Worm (Caenorhabditis elegans) whole organism, L1 larva: ENCODE data around the gene nhr-131.

ENCODE experiments used
- C04F5.9 ChIP-seq: sonication (generic microtip); optimal IDR thresholded peaks from 2 replicates; lab custom pipeline; 2016; ENCODE audit warnings: missing genetic modification characterization, missing compliant biosample characterization
- C16A3.4 ChIP-seq: fragments of 150-350 bp; optimal IDR thresholded peaks from 2 replicates; lab custom pipeline; 2014; ENCODE audit warnings: missing biosample characterization, missing genetic modification characterization
- C34B4.2 ChIP-seq: sonication (generic microtip); optimal IDR thresholded peaks from 2 replicates; lab custom pipeline; 2017; ENCODE audit warnings: mild to moderate bottlenecking, missing genetic modification characterization, missing compliant biosample characterization
- Y116A8C.19 ChIP-seq: sonication (generic microtip); optimal IDR thresholded peaks from 2 replicates; lab custom pipeline; 2016; ENCODE audit warnings: missing compliant biosample characterization, missing genetic modification characterization, borderline replicate concordance
- blmp-1 ChIP-seq: fragments of 150-350 bp; optimal IDR thresholded peaks from 2 replicates; lab custom pipeline; 2014; ENCODE audit warnings: missing biosample characterization, missing genetic modification characterization
- ceh-88 ChIP-seq: fragments of 200-800 bp; sonication (Bioruptor generic); IDR thresholded peaks from 2 replicates; pipeline ENCODE4 v1.3.6; 2022; ENCODE audit warnings: missing genetic modification characterization, missing compliant biosample characterization
- ceh-90 ChIP-seq: sonication (generic microtip); optimal IDR thresholded peaks from 2 replicates; lab custom pipeline; 2016; ENCODE audit warnings: missing genetic modification characterization, missing compliant biosample characterization
- ces-1 ChIP-seq: fragments of 150-350 bp; optimal IDR thresholded peaks from 2 replicates; lab custom pipeline; 2014; ENCODE audit warnings: missing biosample characterization, missing genetic modification reagents, missing genetic modification characterization
- efl-1 ChIP-seq, 4 experiments: fragments of 150-350 bp; optimal IDR thresholded peaks in 3 of 4; peaks in 1 of 4; 1 replicate in 1 of 4; 2 replicates in 3 of 4; lab custom pipeline; 2014; ENCODE audit warnings: missing biosample characterization in 2 of 4, missing genetic modification characterization in 2 of 4, missing genetic modification reagents in 2 of 4
- efl-3 ChIP-seq: fragments of 200-800 bp; sonication (Bioruptor generic); optimal IDR thresholded peaks from 2 replicates; lab custom pipeline; 2018; ENCODE audit warnings: mild to moderate bottlenecking, missing genetic modification characterization, missing compliant biosample characterization
- elt-2 ChIP-seq: sonication (generic microtip); optimal IDR thresholded peaks from 2 replicates; lab custom pipeline; 2016; ENCODE audit warnings: missing genetic modification characterization, mild to moderate bottlenecking, inconsistent platforms, missing compliant biosample characterization, missing genetic modification reagents
- elt-3 ChIP-seq, 6 experiments: fragments of 150-350 bp in 1 of 6; sonication (generic microtip); optimal IDR thresholded peaks; 2 replicates each; lab custom pipeline; 2017 to 2018; ENCODE audit warnings: missing biosample characterization in 6 of 6, missing genetic modification characterization in 6 of 6, inconsistent platforms in 1 of 6
- fkh-4 ChIP-seq: sonication (generic microtip); optimal IDR thresholded peaks from 2 replicates; lab custom pipeline; 2016; ENCODE audit warnings: missing compliant biosample characterization, missing genetic modification characterization, borderline replicate concordance
- fkh-8 ChIP-seq: sonication (generic microtip); optimal IDR thresholded peaks from 2 replicates; lab custom pipeline; 2016; ENCODE audit warnings: mild to moderate bottlenecking, missing genetic modification characterization, missing compliant biosample characterization
- grh-1 ChIP-seq: fragments of 200-800 bp; sonication (Bioruptor generic); IDR thresholded peaks from 2 replicates; pipeline ENCODE4 v1.3.6; 2022; ENCODE audit warnings: missing genetic modification reagents, missing genetic modification characterization, missing compliant biosample characterization
- hlh-17 ChIP-seq: fragments of 200-800 bp; sonication (Bioruptor generic); optimal IDR thresholded peaks from 2 replicates; lab custom pipeline; 2018; ENCODE audit warnings: missing genetic modification characterization, mild to moderate bottlenecking, missing compliant biosample characterization, moderate library complexity, borderline replicate concordance
- hlh-4 ChIP-seq: sonication (generic microtip); optimal IDR thresholded peaks from 2 replicates; lab custom pipeline; 2016; ENCODE audit warnings: mild to moderate bottlenecking, missing genetic modification characterization, missing compliant biosample characterization
- hpl-2 ChIP-seq: fragments of 150-350 bp; optimal IDR thresholded peaks from 2 replicates; lab custom pipeline; 2014; ENCODE audit warnings: missing biosample characterization, missing genetic modification reagents, missing genetic modification characterization
- irx-1 ChIP-seq: sonication (generic microtip); optimal IDR thresholded peaks from 2 replicates; lab custom pipeline; 2016; ENCODE audit warnings: missing genetic modification characterization, missing compliant biosample characterization
- jun-1 ChIP-seq: fragments of 150-350 bp; optimal IDR thresholded peaks from 2 replicates; lab custom pipeline; 2014; ENCODE audit warnings: missing biosample characterization, missing genetic modification reagents, missing genetic modification characterization
- lin-13 ChIP-seq: fragments of 150-350 bp; optimal IDR thresholded peaks from 2 replicates; lab custom pipeline; 2014; ENCODE audit warnings: missing biosample characterization, missing genetic modification reagents, missing genetic modification characterization
- lin-15B ChIP-seq: fragments of 150-350 bp; sonication (generic microtip); optimal IDR thresholded peaks from 3 replicates; lab custom pipeline; 2014; ENCODE audit warnings: missing biosample characterization, missing genetic modification characterization
- lin-35 ChIP-seq, 2 experiments: fragments of 150-350 bp; optimal IDR thresholded peaks; 2 replicates each; lab custom pipeline; 2014; ENCODE audit warnings: missing biosample characterization in 2 of 2, missing genetic modification characterization in 2 of 2, missing genetic modification reagents in 2 of 2
- lir-3 ChIP-seq: sonication (generic microtip); optimal IDR thresholded peaks from 2 replicates; lab custom pipeline; 2016; ENCODE audit warnings: mild to moderate bottlenecking, missing genetic modification characterization, moderate library complexity, missing compliant biosample characterization; ENCODE audit not compliant: poor library complexity
- mab-9 ChIP-seq: fragments of 200-800 bp; sonication (Bioruptor generic); IDR thresholded peaks from 2 replicates; pipeline ENCODE4 v1.3.6; 2022; ENCODE audit warnings: missing genetic modification reagents, missing genetic modification characterization, missing compliant biosample characterization
- mdl-1 ChIP-seq, 2 experiments: fragments of 150-350 bp; optimal IDR thresholded peaks; 2 replicates each; lab custom pipeline; 2014 to 2017; ENCODE audit warnings: missing biosample characterization in 2 of 2, missing genetic modification characterization in 2 of 2, inconsistent platforms in 1 of 2
- mef-2 ChIP-seq: fragments of 150-350 bp; optimal IDR thresholded peaks from 2 replicates; lab custom pipeline; 2014; ENCODE audit warnings: missing biosample characterization, missing genetic modification characterization
- mep-1 ChIP-seq: fragments of 150-350 bp; optimal IDR thresholded peaks from 2 replicates; lab custom pipeline; 2014; ENCODE audit warnings: missing biosample characterization, missing genetic modification characterization
- nhr-11 ChIP-seq: fragments of 150-350 bp; optimal IDR thresholded peaks from 2 replicates; lab custom pipeline; 2014; ENCODE audit warnings: missing biosample characterization, missing genetic modification characterization
- nhr-12 ChIP-seq: sonication (generic microtip); optimal IDR thresholded peaks from 2 replicates; lab custom pipeline; 2017; ENCODE audit warnings: missing biosample characterization, missing genetic modification characterization
- nhr-19 ChIP-seq: fragments of 200-800 bp; sonication (Bioruptor generic); conservative IDR thresholded peaks from 2 replicates; pipeline ENCODE4 v1.3.6; 2022; ENCODE audit warnings: missing genetic modification characterization, missing compliant biosample characterization
- nhr-20 ChIP-seq: sonication (generic microtip); optimal IDR thresholded peaks from 2 replicates; lab custom pipeline; 2016; ENCODE audit warnings: mild to moderate bottlenecking, missing genetic modification characterization, missing compliant biosample characterization
- nhr-237 ChIP-seq: fragments of 150-350 bp; optimal IDR thresholded peaks from 2 replicates; lab custom pipeline; 2014; ENCODE audit warnings: missing biosample characterization, missing genetic modification characterization
- nhr-28 ChIP-seq: fragments of 150-350 bp; optimal IDR thresholded peaks from 2 replicates; lab custom pipeline; 2014; ENCODE audit warnings: missing biosample characterization, missing genetic modification characterization
- nhr-47 ChIP-seq: sonication (generic microtip); optimal IDR thresholded peaks from 2 replicates; lab custom pipeline; 2016; ENCODE audit warnings: mild to moderate bottlenecking, missing genetic modification characterization, moderate library complexity, missing compliant biosample characterization
- nhr-71 ChIP-seq: sonication (generic microtip); optimal IDR thresholded peaks from 2 replicates; lab custom pipeline; 2016; ENCODE audit warnings: mild to moderate bottlenecking, missing genetic modification characterization, moderate library complexity, missing compliant biosample characterization
- nhr-77 ChIP-seq: fragments of 150-350 bp; optimal IDR thresholded peaks from 2 replicates; lab custom pipeline; 2014; ENCODE audit warnings: missing biosample characterization, missing genetic modification characterization
- nhr-85 ChIP-seq: sonication (generic microtip); peaks from one replicate; lab custom pipeline; 2016; ENCODE audit warnings: missing genetic modification characterization, inconsistent platforms, missing compliant biosample characterization
- nhr-90 ChIP-seq: sonication (generic microtip); optimal IDR thresholded peaks from 2 replicates; lab custom pipeline; 2016; ENCODE audit warnings: mild to moderate bottlenecking, missing genetic modification characterization, missing compliant biosample characterization; ENCODE audit not compliant: poor library complexity
- pax-3 ChIP-seq: fragments of 200-800 bp; sonication (Bioruptor generic); optimal IDR thresholded peaks from 2 replicates; lab custom pipeline; 2018; ENCODE audit warnings: mild to moderate bottlenecking, missing genetic modification characterization, moderate library complexity, missing compliant biosample characterization
- pqm-1 ChIP-seq: sonication (generic microtip); optimal IDR thresholded peaks from 3 replicates; lab custom pipeline; 2017; ENCODE audit warnings: missing biosample characterization, missing genetic modification characterization
- skn-1 ChIP-seq: fragments of 150-350 bp; optimal IDR thresholded peaks from 2 replicates; lab custom pipeline; 2014; ENCODE audit warnings: missing biosample characterization, missing genetic modification characterization
- snpc-4 ChIP-seq: fragments of 150-350 bp; optimal IDR thresholded peaks from 2 replicates; lab custom pipeline; 2014; ENCODE audit warnings: missing biosample characterization, missing genetic modification characterization
- snu-23 ChIP-seq: sonication (generic microtip); optimal IDR thresholded peaks from 2 replicates; lab custom pipeline; 2016; ENCODE audit warnings: missing genetic modification characterization, missing compliant biosample characterization
- sptf-1 ChIP-seq: fragments of 150-350 bp; optimal IDR thresholded peaks from 2 replicates; lab custom pipeline; 2014; ENCODE audit warnings: missing biosample characterization, missing genetic modification characterization
- tbx-2 ChIP-seq: sonication (generic microtip); optimal IDR thresholded peaks from 2 replicates; lab custom pipeline; 2016; ENCODE audit warnings: missing genetic modification characterization, missing compliant biosample characterization
- tlp-1 ChIP-seq: fragments of 150-350 bp; optimal IDR thresholded peaks from 2 replicates; lab custom pipeline; 2014; ENCODE audit warnings: missing biosample characterization, missing genetic modification characterization
- unc-86 ChIP-seq: sonication (generic microtip); optimal IDR thresholded peaks from 2 replicates; lab custom pipeline; 2016; ENCODE audit warnings: missing genetic modification characterization, missing compliant biosample characterization
- unc-98 ChIP-seq: fragments of 200-800 bp; sonication (Bioruptor generic); IDR thresholded peaks from 2 replicates; pipeline ENCODE4 v1.3.6; 2022; ENCODE audit warnings: missing genetic modification characterization, missing compliant biosample characterization
- vab-15 ChIP-seq: sonication (generic microtip); optimal IDR thresholded peaks from 2 replicates; lab custom pipeline; 2017; ENCODE audit warnings: missing genotype, mild to moderate bottlenecking, missing genetic modification characterization, missing compliant biosample characterization
- xbp-1 ChIP-seq: sonication (generic microtip); optimal IDR thresholded peaks from 2 replicates; lab custom pipeline; 2016; ENCODE audit warnings: missing genetic modification characterization, missing compliant biosample characterization
- zag-1 ChIP-seq: fragments of 150-350 bp; optimal IDR thresholded peaks from 2 replicates; lab custom pipeline; 2014; ENCODE audit warnings: missing biosample characterization, missing genetic modification characterization
- zip-4 ChIP-seq: fragments of 200-800 bp; sonication (Bioruptor generic); optimal IDR thresholded peaks from 2 replicates; lab custom pipeline; 2018; ENCODE audit warnings: mild to moderate bottlenecking, missing genetic modification characterization, moderate library complexity, missing compliant biosample characterization
- ztf-4 ChIP-seq: fragments of 150-350 bp; optimal IDR thresholded peaks from 2 replicates; lab custom pipeline; 2014; ENCODE audit warnings: missing biosample characterization, missing genetic modification characterization

The nhr-131 gene

DNA sequence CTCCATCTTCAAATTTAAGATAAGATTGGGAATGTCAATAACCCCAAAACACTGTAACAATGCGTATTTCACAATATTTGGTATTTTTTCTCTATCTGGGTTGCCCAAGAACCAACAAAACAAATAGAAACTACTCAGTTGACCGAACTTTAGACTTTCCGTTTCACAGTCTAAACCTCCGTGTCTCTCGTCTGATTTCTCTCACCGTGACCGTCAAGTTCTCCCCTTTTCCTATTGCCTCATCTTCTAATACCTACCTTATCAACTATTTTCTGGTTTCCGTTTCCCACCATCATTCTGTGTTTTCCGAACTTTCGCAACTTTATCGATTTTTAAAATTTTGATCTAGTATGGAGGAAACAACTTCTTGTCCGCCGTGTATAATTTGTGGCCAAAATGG is at the start of gene nhr-131:
TSS of gene nhr-131 (plus strand) at position 87 of the 400 bp plus-strand sequence.
- TF ChIP-seq tlp-1 (tag; lab: Kevin White, UChicago) (no peak), ceh-90 (tag; lab: Kevin White, UChicago) (no peak), ztf-4 (tag; lab: Kevin White, UChicago) (no peak), nhr-47 (tag; lab: Kevin White, UChicago) (no peak), nhr-19 (GFP tag; lab: Robert Waterston, UW) (no peak), C16A3.4 (tag; lab: Kevin White, UChicago) (no peak), zag-1 (tag; lab: Kevin White, UChicago) (no peak), nhr-71 (tag; lab: Kevin White, UChicago) (peak; percentile 29), lin-35 (GFP tag; optimal IDR thresholded peaks at IDR 0.05; lab: Kevin White, UChicago) (peak in 1 of 2 experiments; percentile 60), hlh-4 (tag; lab: Kevin White, UChicago) (no peak), unc-86 (tag; lab: Kevin White, UChicago) (no peak), vab-15 (tag; lab: Kevin White, UChicago) (no peak), nhr-12 (tag; lab: Kevin White, UChicago) (no peak), hlh-17 (no peak), nhr-11 (tag; lab: Kevin White, UChicago) (no peak), mep-1 (tag; lab: Kevin White, UChicago) (no peak), zip-4 (GFP tag; lab: Kevin White, UChicago) (no peak), snpc-4 (tag; lab: Kevin White, UChicago) (no peak), mef-2 (no peak), skn-1 (tag; lab: Kevin White, UChicago) (no peak), sptf-1 (tag; lab: Kevin White, UChicago) (no peak), xbp-1 (tag; lab: Kevin White, UChicago) (no peak), nhr-20 (tag; lab: Kevin White, UChicago) (peak; percentile 58), efl-1 (optimal IDR thresholded peaks at IDR 0.05; lab: Kevin White, UChicago) (no peak), efl-1 (GFP tag; optimal IDR thresholded peaks at IDR 0.05 in 1 of 2; lab: Kevin White, UChicago) (peak in 1 of 2 experiments; percentile 61), ceh-88 (GFP tag; lab: Robert Waterston, UW) (no peak), jun-1 (tag; lab: Kevin White, UChicago) (no peak), elt-3 (tag; optimal IDR thresholded peaks at IDR 0.05; lab: Kevin White, UChicago) (peak in 2 of 6 experiments; percentile 27 to 55), Y116A8C.19 (tag; lab: Kevin White, UChicago) (no peak), mab-9 (GFP tag; lab: Robert Waterston, UW) (no peak), C04F5.9 (tag; lab: Kevin White, UChicago) (no peak), nhr-237 (tag; lab: Kevin White, UChicago) (no peak), nhr-28 (no peak), nhr-90 (tag; lab: Kevin White, UChicago) (peak; percentile 45), nhr-77 (peak; percentile 5), pax-3 (tag; lab: Kevin White, UChicago) (no peak), irx-1 (tag; lab: Kevin White, UChicago) (no peak), fkh-4 (tag; lab: Kevin White, UChicago) (no peak), tbx-2 (peak; percentile 6), blmp-1 (tag; lab: Kevin White, UChicago) (peak; percentile 51), unc-98 (no peak), lir-3 (no peak), grh-1 (GFP tag; lab: Robert Waterston, UW) (no peak), pqm-1 (tag; lab: Kevin White, UChicago) (no peak), hpl-2 (GFP tag; lab: Kevin White, UChicago) (no peak), ces-1 (no peak), nhr-85 (tag; lab: Kevin White, UChicago) (peak; percentile 18), mdl-1 (tag; optimal IDR thresholded peaks at IDR 0.05; lab: Kevin White, UChicago) (peak in 1 of 2 experiments; percentile 30), lin-13 (no peak), fkh-8 (tag; lab: Kevin White, UChicago) (no peak), elt-2 (peak; percentile 34), C34B4.2 (tag; lab: Kevin White, UChicago) (no peak), snu-23 (GFP tag; lab: Kevin White, UChicago) (peak; percentile 38), efl-3 (GFP tag; lab: Kevin White, UChicago) (no peak), lin-15B (tag; lab: Kevin White, UChicago) (no peak)
- TF ChIP-seq, all 84 proteins: peak for 13
